Worm (Caenorhabditis elegans): ENCODE results near the gene pnk-4.

pnk-4 gene

DNA sequence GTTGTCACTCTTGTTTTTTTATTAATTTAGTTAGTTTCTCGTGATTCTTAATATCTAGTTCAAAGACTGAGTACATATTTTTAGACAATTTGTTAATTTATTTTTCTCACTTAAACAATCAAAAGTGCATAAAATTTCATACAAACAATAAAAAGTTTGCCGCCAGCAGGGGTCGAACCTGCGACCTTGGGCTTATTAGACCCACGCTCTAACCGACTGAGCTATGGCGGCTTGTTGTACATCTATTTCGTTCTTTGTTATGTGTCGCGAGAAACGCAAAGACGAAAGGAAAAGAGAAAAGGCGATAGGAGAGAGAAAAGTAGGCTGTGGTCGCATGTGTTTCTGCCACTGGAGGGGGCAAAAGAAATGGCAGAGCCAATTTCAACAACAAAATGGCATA is 2.2 kb upstream of the pnk-4 start (continued):
- peak; percentile 65 for TF ChIP-seq mxl-3 (GFP tag; optimal IDR thresholded peaks at IDR 0.05)
- no peak for TF ChIP-seq nhr-10 (tag; optimal IDR thresholded peaks at IDR 0.05)
- TF ChIP-seq attf-4 (tag; optimal IDR thresholded peaks at IDR 0.05): peak; percentile 30
- peak; percentile 89 for TF ChIP-seq dmd-8 (GFP tag; IDR thresholded peaks at IDR 0.05)
- peak; percentile 86 for TF ChIP-seq hlh-30 (tag; optimal IDR thresholded peaks at IDR 0.05; ENCODE audit: insufficient read depth)
- no peak for TF ChIP-seq fos-1 (tag; optimal IDR thresholded peaks at IDR 0.05)
- peak; percentile 88 for TF ChIP-seq zfp-3 (GFP tag; conservative IDR thresholded peaks at IDR 0.05)
- TF ChIP-seq saeg-2 (GFP tag; IDR thresholded peaks at IDR 0.05): peak; percentile 91
- TF ChIP-seq pha-4 (GFP tag; IDR thresholded peaks at IDR 0.05): peak; percentile 88
- TF ChIP-seq pha-4 (tag; optimal IDR thresholded peaks at IDR 0.05): peak; percentile 41
- TF ChIP-seq aly-2 (tag; optimal IDR thresholded peaks at IDR 0.05): no peak

- TF ChIP-seq aly-2 (tag; optimal IDR thresholded peaks at IDR 0.05) (no peak), vab-7 (GFP tag; IDR thresholded peaks at IDR 0.05) (no peak), egl-27 (tag; optimal IDR thresholded peaks at IDR 0.05) (no peak), dve-1 (tag; optimal IDR thresholded peaks at IDR 0.05; ENCODE audit: insufficient read depth) (peak; percentile 28), ZK546.5 (tag; optimal IDR thresholded peaks at IDR 0.05) (no peak), lim-7 (GFP tag; IDR thresholded peaks at IDR 0.05) (no peak), jun-1 (tag; optimal IDR thresholded peaks at IDR 0.05) (no peak), arid-1 (GFP tag; conservative IDR thresholded peaks at IDR 0.05) (no peak), ctbp-1 (GFP tag; IDR thresholded peaks at IDR 0.05) (no peak), mxl-3 (GFP tag; optimal IDR thresholded peaks at IDR 0.05) (no peak), Y75B8A.6 (GFP tag; IDR thresholded peaks at IDR 0.05) (no peak), Y48G9A.11 (GFP tag; IDR thresholded peaks at IDR 0.05) (no peak), nhr-25 (tag; optimal IDR thresholded peaks at IDR 0.05; ENCODE audit: borderline replicate concordance, insufficient read depth) (no peak), nhr-77 (tag; optimal IDR thresholded peaks at IDR 0.05) (no peak), hlh-11 (tag; optimal IDR thresholded peaks at IDR 0.05) (no peak), hlh-30 (tag; optimal IDR thresholded peaks at IDR 0.05; ENCODE audit: insufficient read depth) (peak; percentile 12), nhr-11 (tag; optimal IDR thresholded peaks at IDR 0.05) (no peak), lin-29 (GFP tag; IDR thresholded peaks at IDR 0.05) (no peak), lin-39 (tag; optimal IDR thresholded peaks at IDR 0.05) (no peak), ama-1 (optimal IDR thresholded peaks at IDR 0.05) (no peak), pqm-1 (tag; optimal IDR thresholded peaks at IDR 0.05) (no peak), saeg-2 (GFP tag; IDR thresholded peaks at IDR 0.05) (no peak), ceh-62 (tag; optimal IDR thresholded peaks at IDR 0.05) (no peak), ceh-44 (GFP tag; IDR thresholded peaks at IDR 0.05) (no peak), aha-1 (tag) (no peak), T20F7.1 (GFP tag; optimal IDR thresholded peaks at IDR 0.05) (no peak), nhr-76 (tag; optimal IDR thresholded peaks at IDR 0.05) (no peak), ceh-28 (tag; optimal IDR thresholded peaks at IDR 0.05) (no peak), unc-130 (GFP tag; optimal IDR thresholded peaks at IDR 0.05) (no peak), fkh-10 (GFP tag; optimal IDR thresholded peaks at IDR 0.05) (no peak), ztf-7 (tag; optimal IDR thresholded peaks at IDR 0.05) (no peak), daf-12 (tag; optimal IDR thresholded peaks at IDR 0.05) (no peak), zfp-2 (tag; optimal IDR thresholded peaks at IDR 0.05) (no peak), T26A8.4 (GFP tag; IDR thresholded peaks at IDR 0.05) (no peak), dpl-1 (GFP tag; optimal IDR thresholded peaks at IDR 0.05) (no peak), dmd-8 (GFP tag; IDR thresholded peaks at IDR 0.05) (no peak), nhr-10 (tag; optimal IDR thresholded peaks at IDR 0.05) (no peak), madf-9 (GFP tag; conservative IDR thresholded peaks at IDR 0.05) (no peak), sdz-12 (GFP tag; optimal IDR thresholded peaks at IDR 0.05) (no peak), nhr-111 (GFP tag; optimal IDR thresholded peaks at IDR 0.05) (no peak), daf-8 (GFP tag; IDR thresholded peaks at IDR 0.05) (no peak), zfp-3 (GFP tag; conservative IDR thresholded peaks at IDR 0.05) (no peak), mep-1 (tag; optimal IDR thresholded peaks at IDR 0.05) (peak; percentile 24), spr-1 (tag; optimal IDR thresholded peaks at IDR 0.05) (no peak), egl-43 (GFP tag; IDR thresholded peaks at IDR 0.05) (no peak), lin-13 (GFP tag; optimal IDR thresholded peaks at IDR 0.05) (no peak), lsy-2 (tag; optimal IDR thresholded peaks at IDR 0.05) (peak in 1 of 2 experiments; percentile 27)
Observed at ce11 chrX:5086212-5086611, 1.4 kb upstream of the pnk-4 start.
